ENCODE assay signal across 7 worm cellular contexts in the genomic region with DNA sequence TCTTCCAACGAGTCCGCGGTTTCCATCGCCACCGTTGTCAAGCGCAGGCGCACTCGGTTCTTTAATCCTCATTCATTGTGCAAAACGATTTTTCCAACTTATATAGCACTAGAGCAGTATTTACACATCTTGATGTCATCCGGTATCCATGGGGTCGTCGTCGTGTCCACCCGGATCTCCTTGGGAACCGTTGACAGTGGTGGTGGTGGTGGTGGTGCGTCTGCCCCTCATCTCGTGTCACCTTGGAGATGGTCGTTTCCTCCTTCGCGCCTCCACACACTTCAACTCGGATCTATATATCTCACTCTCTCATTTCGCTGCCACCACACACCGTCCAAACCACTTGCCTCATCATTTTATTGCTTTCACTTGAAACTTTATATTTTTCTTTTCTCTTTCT.
TF ChIP-seq lines count a peak whose summit lies in the region.

No protein-coding gene starts in this region.

TF ChIP-seq in whole organism, L1 larva, 84 proteins besides CTCF, POLR2A, EP300 and RAD21:
- TF ChIP-seq ceh-90 (tag; optimal IDR thresholded peaks at IDR 0.05; lab: Kevin White, UChicago) (no peak), fkh-8 (tag; optimal IDR thresholded peaks at IDR 0.05; lab: Kevin White, UChicago) (peak; percentile 63), lin-15B (tag; optimal IDR thresholded peaks at IDR 0.05; lab: Kevin White, UChicago) (no peak), dpl-1 (GFP tag; optimal IDR thresholded peaks at IDR 0.05; lab: Kevin White, UChicago) (no peak)

TF ChIP-seq in whole organism, L2 larva, 48 proteins besides CTCF, POLR2A, EP300 and RAD21:
- TF ChIP-seq ztf-1 (GFP tag; conservative IDR thresholded peaks at IDR 0.05; lab: Robert Waterston, UW) (0 out of 2 replicates have a peak, but pooled peaks have one; percentile 69), ztf-11 (tag; optimal IDR thresholded peaks at IDR 0.05; lab: Kevin White, UChicago) (no peak)

TF ChIP-seq in whole organism, L4 larva, 104 proteins besides CTCF, POLR2A, EP300 and RAD21:
- TF ChIP-seq zag-1 (tag; optimal IDR thresholded peaks at IDR 0.05; lab: Kevin White, UChicago): no peak
- peak; percentile 24 for TF ChIP-seq nhr-11 (tag; optimal IDR thresholded peaks at IDR 0.05; lab: Kevin White, UChicago)

TF ChIP-seq in whole organism, early embryonic, 17 proteins besides CTCF, POLR2A, EP300 and RAD21:
- TF ChIP-seq sea-1 (GFP tag; conservative IDR thresholded peaks at IDR 0.05; lab: Robert Waterston, UW) (no peak), tbx-11 (GFP tag; IDR thresholded peaks at IDR 0.05; lab: Robert Waterston, UW) (peak; percentile 50; the same call in 1 of the 2 replicates)

TF ChIP-seq in whole organism, late embryonic, 69 proteins besides CTCF, POLR2A, EP300 and RAD21:
- peak; percentile 38 for TF ChIP-seq T23F11.4 (GFP tag; optimal IDR thresholded peaks at IDR 0.05; lab: Kevin White, UChicago)
- no peak for TF ChIP-seq Y22D7AL.16 (tag; optimal IDR thresholded peaks at IDR 0.05; lab: Kevin White, UChicago)
TF ChIP-seq in whole organism, late embryonic: peak in this region for 1.

TF ChIP-seq in whole organism, midembryonic, 9 proteins besides CTCF, POLR2A, EP300 and RAD21:
- TF ChIP-seq ztf-23 (GFP tag; IDR thresholded peaks at IDR 0.05; lab: Robert Waterston, UW) (no peak), flt-1 (GFP tag; IDR thresholded peaks at IDR 0.05; lab: Robert Waterston, UW) (peak; percentile 51; the same call in 1 of the 2 replicates)

TF ChIP-seq in whole organism, young adult, 124 proteins besides CTCF, POLR2A, EP300 and RAD21:
- TF ChIP-seq somi-1 (GFP tag; optimal IDR thresholded peaks at IDR 0.05; lab: Kevin White, UChicago) (no peak), zfh-2 (GFP tag; conservative IDR thresholded peaks at IDR 0.05; lab: Robert Waterston, UW) (peak; percentile 61)
TF ChIP-seq in whole organism, young adult: peak in this region for 1.
